Worm (Caenorhabditis elegans) whole organism, late embryonic: Measurements from ENCODE around the gene srbc-6.

Experiments used
- F13H6.1 ChIP-seq: sonication (generic microtip); optimal IDR thresholded peaks from 2 replicates; lab custom pipeline; 2016; ENCODE audit warnings: missing genetic modification characterization, missing compliant biosample characterization
- ama-1 ChIP-seq: fragments of 150-350 bp; optimal IDR thresholded peaks from 2 replicates; lab custom pipeline; 2014
- ceh-9 ChIP-seq: sonication (generic microtip); optimal IDR thresholded peaks from 2 replicates; lab custom pipeline; 2016; ENCODE audit warnings: mild to moderate bottlenecking, missing genetic modification characterization, inconsistent platforms, missing compliant biosample characterization
- dve-1 ChIP-seq: sonication (generic microtip); optimal IDR thresholded peaks from 2 replicates; lab custom pipeline; 2017; ENCODE audit warnings: antibody characterized with exemption, mild to moderate bottlenecking, missing genetic modification characterization, missing compliant biosample characterization
- elt-2 ChIP-seq: sonication (generic microtip); optimal IDR thresholded peaks from 2 replicates; lab custom pipeline; 2016; ENCODE audit warnings: missing genetic modification reagents, missing genetic modification characterization, missing compliant biosample characterization
- nfya-1 ChIP-seq: sonication (generic microtip); optimal IDR thresholded peaks from 2 replicates; lab custom pipeline; 2017; ENCODE audit warnings: missing genetic modification characterization, mild to moderate bottlenecking, missing compliant biosample characterization, antibody characterized with exemption, moderate library complexity

DNA sequence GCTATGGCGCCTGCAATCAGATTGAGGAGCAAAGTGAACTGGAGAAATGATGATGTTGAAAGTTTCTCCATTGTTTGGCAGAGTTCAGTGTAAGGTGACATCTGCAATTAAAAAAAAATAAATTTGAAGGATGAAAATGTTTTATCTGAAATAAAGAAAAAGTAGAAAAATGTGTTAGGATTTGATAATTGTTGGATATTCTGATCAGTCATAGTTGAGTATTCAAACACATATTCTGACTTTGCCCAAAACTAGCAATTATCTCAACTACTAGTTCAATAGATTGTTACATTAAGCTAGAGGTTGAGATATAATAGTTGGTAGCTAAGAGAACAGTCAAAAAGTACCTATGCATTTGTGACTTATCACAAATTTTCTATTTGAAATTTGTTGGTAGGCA is 25.4 kb upstream of the srbc-6 start, which contains the start of gene srab-10:
- no peak for TF ChIP-seq ceh-9 (tag; lab: Kevin White, UChicago)
- no peak for TF ChIP-seq F13H6.1 (tag; lab: Kevin White, UChicago)
- no peak for TF ChIP-seq nfya-1 (tag; lab: Kevin White, UChicago)
- TF ChIP-seq dve-1 (tag; lab: Kevin White, UChicago), result no peak
- no peak for TF ChIP-seq ama-1 (lab: Kevin White, UChicago)
- no peak for TF ChIP-seq elt-2 (tag; lab: Kevin White, UChicago)
